Worm (Caenorhabditis elegans): ENCODE data around the gene acl-4.

The acl-4 gene

ce11 chrX:2116304-2116867, 46.1 kb upstream of the acl-4 start (continued):
- TF ChIP-seq snu-23 (GFP tag; optimal IDR thresholded peaks at IDR 0.05) (no peak), hlh-17 (GFP tag; optimal IDR thresholded peaks at IDR 0.05; ENCODE audit: borderline replicate concordance) (no peak), unc-62 (GFP tag; optimal IDR thresholded peaks at IDR 0.05) (no peak), nhr-11 (tag; optimal IDR thresholded peaks at IDR 0.05) (no peak), tlp-1 (tag; optimal IDR thresholded peaks at IDR 0.05) (no peak), lin-14 (GFP tag; optimal IDR thresholded peaks at IDR 0.05) (peak; percentile 19), lir-3 (tag; optimal IDR thresholded peaks at IDR 0.05; ENCODE audit: poor library complexity) (no peak), F16B12.6 (tag; optimal IDR thresholded peaks at IDR 0.05) (no peak), C04F5.9 (tag; optimal IDR thresholded peaks at IDR 0.05) (no peak), nhr-76 (tag; optimal IDR thresholded peaks at IDR 0.05) (no peak), nhr-85 (tag) (peak; percentile 77), nhr-20 (tag; optimal IDR thresholded peaks at IDR 0.05) (peak; percentile 4), hlh-4 (tag; optimal IDR thresholded peaks at IDR 0.05) (no peak), unc-98 (GFP tag; IDR thresholded peaks at IDR 0.05) (no peak), nhr-90 (tag; optimal IDR thresholded peaks at IDR 0.05; ENCODE audit: poor library complexity) (no peak), lin-39 (tag; optimal IDR thresholded peaks at IDR 0.05) (no peak), nhr-84 (tag; optimal IDR thresholded peaks at IDR 0.05) (no peak)

DNA sequence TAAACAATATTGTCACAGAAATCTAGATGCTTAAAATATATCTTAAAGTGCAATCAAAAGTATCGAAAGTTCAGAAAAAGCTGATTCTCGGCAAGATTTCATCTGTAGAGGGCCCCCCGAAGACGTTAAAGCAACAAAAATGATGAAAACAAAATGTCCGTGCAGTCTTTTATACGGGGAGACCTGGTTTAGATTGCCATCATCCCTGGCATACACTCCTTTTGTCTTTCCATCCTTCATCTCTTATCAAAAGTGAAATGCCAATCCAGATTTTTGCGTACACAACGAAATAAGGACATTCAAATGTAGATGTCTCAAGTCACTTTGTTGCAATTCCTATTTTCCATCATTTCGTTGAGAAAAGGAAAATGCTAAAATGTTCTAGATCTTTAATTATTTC, 43.9 kb upstream of the acl-4 start:
- no peak for TF ChIP-seq nhr-47 (tag; optimal IDR thresholded peaks at IDR 0.05)
- no peak for TF ChIP-seq unc-86 (tag; optimal IDR thresholded peaks at IDR 0.05)
- no peak for TF ChIP-seq unc-62 (GFP tag; optimal IDR thresholded peaks at IDR 0.05)
- no peak for TF ChIP-seq aha-1 (tag; optimal IDR thresholded peaks at IDR 0.05)
- no peak for TF ChIP-seq pag-3 (tag; optimal IDR thresholded peaks at IDR 0.05; ENCODE audit: borderline replicate concordance, insufficient read depth)
- no peak for TF ChIP-seq ceh-88 (GFP tag; IDR thresholded peaks at IDR 0.05)
- TF ChIP-seq C04F5.9 (tag; optimal IDR thresholded peaks at IDR 0.05), result no peak
- no peak for TF ChIP-seq mef-2 (tag; optimal IDR thresholded peaks at IDR 0.05)
- no peak for TF ChIP-seq lin-13 (GFP tag; optimal IDR thresholded peaks at IDR 0.05)
- TF ChIP-seq efl-1 (optimal IDR thresholded peaks at IDR 0.05), result no peak
- no peak for TF ChIP-seq efl-1 (GFP tag; optimal IDR thresholded peaks at IDR 0.05 in 1 of 2)
- no peak for TF ChIP-seq lin-35 (GFP tag; optimal IDR thresholded peaks at IDR 0.05)
- no peak for TF ChIP-seq fkh-10 (GFP tag; optimal IDR thresholded peaks at IDR 0.05)
- no peak for TF ChIP-seq nhr-85 (tag)
- no peak for TF ChIP-seq nhr-77 (tag; optimal IDR thresholded peaks at IDR 0.05)
- no peak for TF ChIP-seq zip-4 (GFP tag; optimal IDR thresholded peaks at IDR 0.05)
- TF ChIP-seq nhr-76 (tag; optimal IDR thresholded peaks at IDR 0.05), result no peak

ce11 chrX:2113004-2113403, 42.8 kb upstream of the acl-4 start, which contains the start of gene bus-5:
Gene bus-5, minus strand, starts transcription at chrX:2113104.
- TF ChIP-seq irx-1 (tag; optimal IDR thresholded peaks at IDR 0.05), result no peak
- TF ChIP-seq egl-27 (tag; optimal IDR thresholded peaks at IDR 0.05), result no peak
- TF ChIP-seq unc-30 (tag; optimal IDR thresholded peaks at IDR 0.05), result no peak
- TF ChIP-seq swsn-7 (tag; optimal IDR thresholded peaks at IDR 0.05), result no peak
- TF ChIP-seq xbp-1 (tag; optimal IDR thresholded peaks at IDR 0.05), result no peak
- no peak for TF ChIP-seq ztf-11 (tag; optimal IDR thresholded peaks at IDR 0.05)
- TF ChIP-seq egl-13 (tag; optimal IDR thresholded peaks at IDR 0.05), result no peak
- TF ChIP-seq alr-1 (tag; optimal IDR thresholded peaks at IDR 0.05; ENCODE audit: borderline replicate concordance), result no peak
- no peak for TF ChIP-seq ceh-63 (GFP tag; optimal IDR thresholded peaks at IDR 0.05)
- no peak for TF ChIP-seq nhr-20 (tag; optimal IDR thresholded peaks at IDR 0.05)
- TF ChIP-seq zag-1 (tag; optimal IDR thresholded peaks at IDR 0.05), result no peak
- no peak for TF ChIP-seq unc-62 (GFP tag; optimal IDR thresholded peaks at IDR 0.05)
